Fruit fly (Drosophila melanogaster) S2 (cell line): ENCODE measurements around the gene CG4988.

Experiments used
- CG8478 ChIP-seq: fragments of >200 bp; optimal IDR thresholded peaks from 2 replicates; lab custom pipeline; 2018
- CTCF ChIP-seq, 2 experiments: fragments of >200 bp; optimal IDR thresholded peaks; 2 replicates each; lab custom pipeline; 2018

DNA sequence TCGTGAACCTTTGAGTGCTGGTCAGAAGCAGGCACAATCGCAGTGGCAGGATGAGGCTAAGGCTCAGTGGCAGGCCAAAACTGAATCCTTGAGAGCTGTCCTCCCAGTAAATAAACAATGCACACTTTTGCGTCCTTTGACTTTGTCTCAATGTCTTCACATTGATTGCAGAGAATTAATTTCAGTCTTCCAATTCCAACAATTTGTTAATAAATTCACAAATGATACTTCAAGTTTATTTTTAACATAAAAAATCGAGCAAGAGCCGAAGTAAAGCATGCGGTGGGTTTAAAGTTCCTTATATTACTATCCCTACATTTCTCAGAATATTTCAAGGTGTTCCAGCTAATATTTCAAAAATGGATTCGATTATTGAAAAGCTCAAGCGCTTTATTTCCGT lies 37.5 kb upstream of the CG4988 start, which contains the start of gene CG43167:
- TF ChIP-seq CG8478 (no peak), CTCF (optimal IDR thresholded peaks at IDR 0.05; lab: Kevin White, UChicago) (no peak)
